Fruit fly (Drosophila melanogaster) whole organism, embryonic: Measurements from ENCODE around the gene CG42789.

Experiments used
- Blimp-1 ChIP-seq: fragments of 200-800 bp; sonication (Bioruptor generic); optimal IDR thresholded peaks from 3 replicates; lab custom pipeline; 2018; ENCODE audit warnings: missing biosample characterization, missing genetic modification characterization, mild to moderate bottlenecking, moderate library complexity, missing genetic modification reagents
- CG14860 ChIP-seq: fragments of 200-800 bp; sonication (Bioruptor generic); IDR thresholded peaks from 3 replicates; pipeline ENCODE4 v1.3.6; 2022; ENCODE audit warnings: missing biosample characterization, missing genetic modification characterization; ENCODE audit not compliant: partially characterized antibody
- CG15011 ChIP-seq: fragments of 200-800 bp; sonication (Bioruptor generic); optimal IDR thresholded peaks from 3 replicates; lab custom pipeline; 2018; ENCODE audit warnings: missing biosample characterization, mild to moderate bottlenecking, missing genetic modification characterization
- CG2889 ChIP-seq: fragments of 200-800 bp; sonication (Bioruptor generic); IDR thresholded peaks from 3 replicates; pipeline ENCODE4 v1.3.6; 2022; ENCODE audit warnings: missing biosample characterization, missing genetic modification characterization
- CG4730 ChIP-seq: fragments of 200-800 bp; sonication (Bioruptor generic); IDR thresholded peaks from 2 replicates; pipeline ENCODE4 v1.3.6; 2022; ENCODE audit warnings: missing biosample characterization, missing genetic modification characterization
- ash1 ChIP-seq: fragments of 200-800 bp; sonication (Bioruptor generic); optimal IDR thresholded peaks from 2 replicates; lab custom pipeline; 2018; ENCODE audit warnings: missing biosample characterization, mild to moderate bottlenecking, missing genetic modification characterization
- kay ChIP-seq: fragments of 200-800 bp; sonication (Bioruptor generic); optimal IDR thresholded peaks from 2 replicates; lab custom pipeline; 2016; ENCODE audit warnings: missing biosample characterization, missing genetic modification characterization
- mld ChIP-seq: fragments of 200-800 bp; sonication (Bioruptor generic); IDR thresholded peaks from 3 replicates; pipeline ENCODE4 v1.3.6; 2022; ENCODE audit warnings: missing biosample characterization, missing genetic modification characterization; ENCODE audit not compliant: partially characterized antibody

DNA sequence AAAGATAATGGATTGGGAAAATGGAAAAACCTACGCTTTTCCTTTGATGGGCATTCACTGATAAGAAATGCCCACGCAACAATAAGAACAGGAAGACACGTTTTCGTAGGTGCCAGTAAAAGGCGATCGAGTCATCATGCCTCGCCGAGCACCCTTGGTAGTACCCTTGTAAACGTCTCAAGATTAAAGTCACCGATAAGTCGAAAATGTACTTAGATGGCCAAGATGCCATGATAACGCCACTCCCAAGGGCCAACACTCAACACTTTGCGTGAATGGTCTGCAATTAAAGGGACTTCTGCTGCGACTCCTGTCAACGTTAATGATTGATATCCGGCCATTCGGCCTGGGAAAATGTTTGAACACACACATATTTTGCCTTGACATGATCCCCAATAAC lies 19.1 kb upstream of the CG42789 start:
- no peak for TF ChIP-seq mld (GFP tag; lab: Robert Waterston, UW)
- no peak for TF ChIP-seq CG15011 (GFP tag; lab: Kevin White, UChicago)
- no peak for TF ChIP-seq CG2889
- TF ChIP-seq CG4730 (GFP tag; lab: Robert Waterston, UW), result no peak
- TF ChIP-seq ash1, result no peak
- TF ChIP-seq Blimp-1 (GFP tag; lab: Kevin White, UChicago), result no peak
- no peak for TF ChIP-seq CG14860 (GFP tag; lab: Robert Waterston, UW)
- no peak for TF ChIP-seq kay (GFP tag; lab: Kevin White, UChicago)
